Worm (Caenorhabditis elegans) whole organism, L4/young adult: ENCODE measurements around the gene nhr-249.

Experiments
- W03F9.2 ChIP-seq: fragments of 150-350 bp; optimal IDR thresholded peaks from 2 replicates; lab custom pipeline; 2014; ENCODE audit warnings: missing biosample characterization, missing genetic modification characterization
- dao-5 ChIP-seq: sonication (generic microtip); optimal IDR thresholded peaks from 2 replicates; lab custom pipeline; 2016; ENCODE audit warnings: missing genotype, missing genetic modification characterization, moderate library complexity, missing compliant biosample characterization
- him-1 ChIP-seq: sonication (generic microtip); optimal IDR thresholded peaks from 2 replicates; lab custom pipeline; 2016; ENCODE audit warnings: missing genotype, missing genetic modification reagents, missing genetic modification characterization, missing compliant biosample characterization

Gene nhr-249

ce11 chrIV:6986835-6987234 lies 14.5 kb upstream of the nhr-249 start, which contains the start of gene prkl-1:
prkl-1 (minus strand) TSS chrIV:6986935.
- TF ChIP-seq W03F9.2 (tag; lab: Kevin White, UChicago): no peak
- TF ChIP-seq dao-5 (tag; lab: Kevin White, UChicago): no peak
- no peak for TF ChIP-seq him-1 (tag; lab: Kevin White, UChicago)

DNA sequence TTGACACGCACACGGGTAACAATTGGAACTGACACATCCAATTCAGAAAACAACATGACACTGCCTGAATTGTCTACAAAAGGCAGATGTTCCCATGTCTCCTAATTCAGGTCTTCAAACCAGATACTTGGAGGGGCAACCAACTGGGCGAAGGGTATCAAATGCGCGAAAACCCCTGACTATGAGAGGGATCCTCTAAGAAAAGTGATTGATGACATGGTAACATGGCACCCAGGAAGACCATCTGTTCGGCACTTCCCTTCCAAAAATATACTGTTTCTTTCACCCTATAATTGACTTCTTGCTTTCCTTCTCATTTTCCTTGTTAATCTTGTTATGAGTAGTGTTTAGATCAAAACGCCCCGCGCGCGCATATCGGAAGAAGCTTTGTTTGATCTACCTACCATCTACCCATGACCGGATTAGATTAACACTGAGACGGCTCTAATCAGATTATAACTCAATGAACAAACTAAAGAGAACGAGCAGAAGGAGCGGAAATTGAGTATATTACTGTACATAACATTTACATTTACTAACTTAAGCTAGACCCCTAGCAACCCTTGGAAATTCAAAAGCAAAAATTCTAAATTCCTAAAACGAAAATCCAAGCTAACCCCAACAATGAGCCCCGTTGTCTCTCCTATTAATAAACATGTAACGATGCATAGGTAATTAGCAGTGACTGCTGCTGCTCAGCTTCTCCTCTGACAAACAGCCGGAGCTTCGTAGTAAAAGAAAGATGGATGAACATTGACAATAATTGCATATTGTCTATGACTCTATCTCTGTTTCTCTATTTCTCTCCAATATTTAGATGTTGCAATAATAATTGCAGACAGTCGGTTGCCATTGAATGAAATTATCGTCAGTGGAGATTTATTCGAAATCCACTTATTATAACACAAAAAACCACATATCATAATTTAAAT lies 12.4 kb upstream of the nhr-249 start:
- TF ChIP-seq dao-5 (tag; lab: Kevin White, UChicago): no peak
- no peak for TF ChIP-seq him-1 (tag; lab: Kevin White, UChicago)
- no peak for TF ChIP-seq W03F9.2 (tag; lab: Kevin White, UChicago)

- TF ChIP-seq him-1 (tag; lab: Kevin White, UChicago): no peak
- no peak for TF ChIP-seq dao-5 (tag; lab: Kevin White, UChicago)
- TF ChIP-seq W03F9.2 (tag; lab: Kevin White, UChicago): no peak
These were observed 6.3 kb upstream of the nhr-249 start for ce11 chrIV:6978625-6979024.

DNA sequence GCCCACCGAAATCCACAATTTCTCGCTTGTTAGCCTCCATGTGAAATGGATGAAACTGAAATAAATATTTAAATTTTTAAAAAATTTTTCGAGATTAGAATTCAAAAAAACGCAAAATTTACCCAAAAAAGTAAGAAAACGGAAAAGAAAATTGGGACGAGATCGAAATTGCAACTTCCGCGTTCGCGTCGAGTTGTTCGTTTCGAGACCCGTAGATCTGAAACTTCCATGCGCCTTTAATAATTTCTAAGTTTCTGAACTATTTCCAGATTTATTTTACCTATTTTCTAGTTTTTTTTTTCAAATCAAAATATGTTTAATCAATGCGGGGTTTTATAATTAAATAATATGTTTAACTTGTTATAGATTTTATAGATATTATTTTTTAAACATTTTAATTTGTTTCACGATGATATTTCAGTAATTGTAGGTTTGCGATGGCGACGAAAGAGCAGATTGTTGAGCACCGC lies 4.8 kb upstream of the nhr-249 start, which contains the start of the genes pgl-1 and him-3:
Gene pgl-1, minus strand, starts transcription at position 230 of the 470 bp plus-strand sequence.
Gene him-3, plus strand, starts transcription at position 420 of the 470 bp plus-strand sequence.
- TF ChIP-seq dao-5 (tag; lab: Kevin White, UChicago) (no peak), W03F9.2 (tag; lab: Kevin White, UChicago) (no peak), him-1 (tag; lab: Kevin White, UChicago) (no peak)

ce11 chrIV:6974162-6974938 lies 2.0 kb upstream of the nhr-249 start:
- TF ChIP-seq dao-5 (tag; lab: Kevin White, UChicago) (no peak), W03F9.2 (tag; lab: Kevin White, UChicago) (no peak), him-1 (tag; lab: Kevin White, UChicago) (no peak)

DNA sequence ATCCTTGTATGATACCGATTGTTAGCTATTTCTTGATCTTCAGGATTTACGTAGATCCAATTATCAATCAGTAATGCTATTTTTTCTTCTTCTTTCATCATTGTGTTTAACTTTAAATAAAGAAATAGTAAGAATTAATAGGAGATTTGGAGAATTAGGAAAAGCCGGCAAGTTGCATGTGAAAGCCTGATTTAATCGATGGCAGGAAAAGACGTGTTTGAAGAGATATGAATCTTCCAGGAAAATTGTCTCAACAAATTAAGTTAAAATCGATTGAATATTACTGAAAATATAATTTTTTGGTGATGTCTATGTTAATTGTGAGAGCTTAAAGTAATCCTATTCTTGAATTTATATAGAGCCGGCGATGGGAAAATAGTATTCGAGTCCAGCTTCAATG lies 1.1 kb downstream of the nhr-249 start, which contains the start of gene ZK381.62:
Gene ZK381.62, minus strand, starts transcription at position 101 of the 400 bp plus-strand sequence.
- TF ChIP-seq dao-5 (tag; lab: Kevin White, UChicago): no peak
- TF ChIP-seq W03F9.2 (tag; lab: Kevin White, UChicago): no peak
- no peak for TF ChIP-seq him-1 (tag; lab: Kevin White, UChicago)

- TF ChIP-seq dao-5 (tag; lab: Kevin White, UChicago): no peak
- no peak for TF ChIP-seq him-1 (tag; lab: Kevin White, UChicago)
- TF ChIP-seq W03F9.2 (tag; lab: Kevin White, UChicago): no peak
These were observed 2.1 kb downstream of the nhr-249 start, which contains the start of gene ZK381.8 for ce11 chrIV:6970271-6970670. ZK381.8 (minus strand) TSS chrIV:6970371.

ce11 chrIV:6965192-6965591 lies 7.1 kb downstream of the nhr-249 start, which contains the start of gene ZK381.2:
ZK381.2 (plus strand) TSS chrIV:6965492.
- TF ChIP-seq dao-5 (tag; lab: Kevin White, UChicago) (no peak), W03F9.2 (tag; lab: Kevin White, UChicago) (no peak), him-1 (tag; lab: Kevin White, UChicago) (no peak)

- TF ChIP-seq W03F9.2 (tag; lab: Kevin White, UChicago) (no peak), dao-5 (tag; lab: Kevin White, UChicago) (no peak), him-1 (tag; lab: Kevin White, UChicago) (no peak)
These were observed 7.8 kb downstream of the nhr-249 start, which contains the start of gene B0478.3 for ce11 chrIV:6964508-6964907. B0478.3 (minus strand) TSS chrIV:6964608.

DNA sequence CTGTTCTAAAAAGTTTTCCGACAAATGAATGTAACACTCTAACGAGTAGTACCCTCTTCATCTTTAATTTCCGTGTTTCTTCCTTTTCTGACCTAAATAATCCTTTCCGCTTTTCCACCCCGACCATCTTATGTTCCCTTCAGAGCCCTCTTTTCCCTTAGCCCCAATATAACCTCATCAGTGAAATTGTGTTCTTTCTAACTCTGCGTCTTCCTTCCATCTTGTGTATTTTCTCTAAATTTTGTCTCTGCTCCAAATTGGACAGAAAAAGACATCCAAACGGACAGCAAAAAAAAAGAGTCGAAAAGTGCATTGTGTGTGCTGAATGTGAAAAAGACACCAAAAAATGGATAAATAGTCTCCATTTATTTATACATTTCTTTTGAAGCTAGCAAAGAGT lies 12.8 kb downstream of the nhr-249 start:
- TF ChIP-seq dao-5 (tag; lab: Kevin White, UChicago) (no peak), W03F9.2 (tag; lab: Kevin White, UChicago) (no peak), him-1 (tag; lab: Kevin White, UChicago) (no peak)

- TF ChIP-seq dao-5 (tag; lab: Kevin White, UChicago) (no peak), him-1 (tag; lab: Kevin White, UChicago) (peak; percentile 67), W03F9.2 (tag; lab: Kevin White, UChicago) (no peak)
These were observed 13.6 kb downstream of the nhr-249 start for ce11 chrIV:6958696-6959095.

DNA sequence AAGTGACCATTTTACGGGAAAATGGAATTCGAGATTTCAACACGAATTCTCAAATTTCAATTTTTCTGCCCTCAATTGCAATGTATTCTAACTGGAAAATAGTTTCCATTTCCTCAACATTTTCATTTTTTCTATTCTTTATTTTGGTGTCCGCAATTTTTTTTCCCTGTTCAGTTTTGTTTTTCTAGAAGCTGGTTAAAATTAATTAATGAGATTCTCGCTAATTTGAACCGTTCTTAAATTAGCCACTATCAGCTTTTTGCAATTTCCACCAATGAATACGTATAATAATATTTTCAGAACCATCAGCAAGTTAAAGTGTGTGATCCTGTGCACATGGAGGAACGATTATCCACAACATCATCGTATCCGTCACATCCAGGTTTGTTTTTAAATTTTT lies 15.0 kb downstream of the nhr-249 start, which contains the start of gene jnk-1:
Gene jnk-1, plus strand, starts transcription at position 301 of the 400 bp plus-strand sequence.
- TF ChIP-seq W03F9.2 (tag; lab: Kevin White, UChicago): no peak
- no peak for TF ChIP-seq him-1 (tag; lab: Kevin White, UChicago)
- no peak for TF ChIP-seq dao-5 (tag; lab: Kevin White, UChicago)
